Worm (Caenorhabditis elegans) whole organism, early embryonic: ENCODE data around the gene pdi-2.

Experiments
- F13C5.2 ChIP-seq: sonication (generic microtip); optimal IDR thresholded peaks from 2 replicates; lab custom pipeline; 2017; ENCODE audit warnings: mild to moderate bottlenecking, missing genetic modification characterization, inconsistent platforms, missing compliant biosample characterization
- aly-1 ChIP-seq: sonication (generic microtip); optimal IDR thresholded peaks from 2 replicates; lab custom pipeline; 2016; ENCODE audit warnings: missing genetic modification characterization, missing compliant biosample characterization
- ama-1 ChIP-seq: fragments of 150-350 bp; optimal IDR thresholded peaks from 2 replicates; lab custom pipeline; 2014
- ceh-13 ChIP-seq: fragments of 200-800 bp; sonication (Bioruptor generic); optimal IDR thresholded peaks from 2 replicates; lab custom pipeline; 2018; ENCODE audit warnings: mild to moderate bottlenecking, missing genetic modification characterization, missing compliant biosample characterization
- ceh-36 ChIP-seq: sonication (generic microtip); optimal IDR thresholded peaks from 2 replicates; lab custom pipeline; 2016; ENCODE audit warnings: missing genetic modification characterization, inconsistent platforms, missing compliant biosample characterization
- ets-7 ChIP-seq: sonication (generic microtip); optimal IDR thresholded peaks from 2 replicates; lab custom pipeline; 2016; ENCODE audit warnings: missing genotype, missing genetic modification characterization, missing compliant biosample characterization
- flt-1 ChIP-seq: fragments of 200-800 bp; sonication (Bioruptor generic); IDR thresholded peaks from 2 replicates; pipeline ENCODE4 v1.3.6; 2022; ENCODE audit warnings: missing genetic modification characterization, missing compliant biosample characterization
- hmbx-1 ChIP-seq: sonication (generic microtip); optimal IDR thresholded peaks from 2 replicates; lab custom pipeline; 2016; ENCODE audit warnings: mild to moderate bottlenecking, missing genetic modification characterization, missing compliant biosample characterization
- hmg-4 ChIP-seq: fragments of 200-800 bp; sonication (Bioruptor generic); optimal IDR thresholded peaks from 2 replicates; lab custom pipeline; 2018; ENCODE audit warnings: mild to moderate bottlenecking, missing genetic modification characterization, missing compliant biosample characterization
- hnd-1 ChIP-seq: sonication (generic microtip); optimal IDR thresholded peaks from 2 replicates; lab custom pipeline; 2016; ENCODE audit warnings: missing genetic modification characterization, missing compliant biosample characterization
- pes-1 ChIP-seq: fragments of 200-800 bp; sonication (Bioruptor generic); IDR thresholded peaks from 2 replicates; pipeline ENCODE4 v1.3.6; 2022; ENCODE audit warnings: missing genetic modification reagents, missing genetic modification characterization, missing compliant biosample characterization
- scrt-1 ChIP-seq: fragments of 200-800 bp; sonication (Bioruptor generic); IDR thresholded peaks from 2 replicates; pipeline ENCODE4 v1.3.6; 2022; ENCODE audit warnings: missing genetic modification characterization, missing compliant biosample characterization
- sea-1 ChIP-seq: fragments of 200-800 bp; sonication (Bioruptor generic); conservative IDR thresholded peaks from 2 replicates; pipeline ENCODE4 v1.3.6; 2022; ENCODE audit warnings: missing genetic modification characterization, missing compliant biosample characterization
- tbx-37 ChIP-seq: fragments of 200-800 bp; sonication (Bioruptor generic); conservative IDR thresholded peaks from 2 replicates; pipeline ENCODE4 v1.3.6; 2022; ENCODE audit warnings: missing genetic modification reagents, missing genetic modification characterization, missing compliant biosample characterization

DNA sequence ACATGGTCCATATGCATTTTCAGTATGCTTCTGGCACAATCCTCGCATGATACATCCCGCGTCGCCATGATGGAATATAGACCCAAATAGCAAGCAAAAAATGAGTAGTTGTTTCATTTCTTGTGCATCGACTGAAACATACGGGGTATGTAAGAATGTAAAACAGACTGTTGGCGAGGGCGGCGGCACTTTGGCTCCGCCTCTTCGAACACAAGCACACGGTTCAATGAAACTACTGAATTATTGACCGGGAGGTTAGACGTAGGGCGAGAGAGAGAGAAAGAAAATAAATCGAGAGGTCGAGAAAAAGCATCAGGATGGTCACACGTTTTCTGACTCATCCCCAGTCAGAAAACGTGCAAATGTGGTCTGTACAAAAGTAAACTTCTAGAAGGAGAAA lies 44.0 kb upstream of the pdi-2 start:
- TF ChIP-seq ceh-13 (no peak), ets-7 (tag; lab: Kevin White, UChicago) (no peak), scrt-1 (no peak), sea-1 (GFP tag; lab: Robert Waterston, UW) (no peak), hmbx-1 (tag; lab: Kevin White, UChicago) (no peak), ceh-36 (tag; lab: Kevin White, UChicago) (no peak), F13C5.2 (no peak), ama-1 (lab: Kevin White, UChicago) (no peak), hmg-4 (GFP tag; lab: Kevin White, UChicago) (no peak), flt-1 (GFP tag; lab: Robert Waterston, UW) (no peak), tbx-37 (GFP tag; lab: Robert Waterston, UW) (no peak), pes-1 (no peak), aly-1 (tag; lab: Kevin White, UChicago) (no peak), hnd-1 (tag; lab: Kevin White, UChicago) (no peak)
